Worm (Caenorhabditis elegans) whole organism, late embryonic: ENCODE measurements around the gene hsp-12.2.
A peak's percentile ranks its signal among the peaks of the same experiment; 100 is the strongest.

Source experiments
- C08G9.2 ChIP-seq: sonication (generic microtip); optimal IDR thresholded peaks from 2 replicates; lab custom pipeline; 2016; ENCODE audit warnings: mild to moderate bottlenecking, missing genetic modification characterization, moderate library complexity, missing compliant biosample characterization
- C38D4.7 ChIP-seq: fragments of 200-800 bp; sonication (Bioruptor generic); optimal IDR thresholded peaks from 2 replicates; lab custom pipeline; 2018; ENCODE audit warnings: mild to moderate bottlenecking, missing genetic modification characterization, moderate library complexity, missing compliant biosample characterization
- F13H6.1 ChIP-seq: sonication (generic microtip); optimal IDR thresholded peaks from 2 replicates; lab custom pipeline; 2016; ENCODE audit warnings: missing genetic modification characterization, missing compliant biosample characterization
- K02D7.2 ChIP-seq: sonication (generic microtip); optimal IDR thresholded peaks from 2 replicates; lab custom pipeline; 2017; ENCODE audit warnings: mild to moderate bottlenecking, missing genetic modification characterization, missing compliant biosample characterization
- T23F11.4 ChIP-seq: fragments of 200-800 bp; sonication (Bioruptor generic); optimal IDR thresholded peaks from 2 replicates; lab custom pipeline; 2018; ENCODE audit warnings: mild to moderate bottlenecking, missing genetic modification characterization, missing compliant biosample characterization
- Y22D7AL.16 ChIP-seq: sonication (generic microtip); optimal IDR thresholded peaks from 2 replicates; lab custom pipeline; 2016; ENCODE audit warnings: missing genetic modification characterization, missing compliant biosample characterization
- ama-1 ChIP-seq: fragments of 150-350 bp; optimal IDR thresholded peaks from 2 replicates; lab custom pipeline; 2014
- ceh-18 ChIP-seq: sonication (generic microtip); optimal IDR thresholded peaks from 2 replicates; lab custom pipeline; 2016; ENCODE audit warnings: missing genetic modification characterization, missing compliant biosample characterization
- ceh-19 ChIP-seq: fragments of 200-800 bp; sonication (Bioruptor generic); optimal IDR thresholded peaks from 2 replicates; lab custom pipeline; 2018; ENCODE audit warnings: mild to moderate bottlenecking, missing genetic modification characterization, missing compliant biosample characterization
- ceh-2 ChIP-seq: sonication (generic microtip); optimal IDR thresholded peaks from 2 replicates; lab custom pipeline; 2016; ENCODE audit warnings: missing genotype, missing genetic modification characterization, missing compliant biosample characterization
- ceh-24 ChIP-seq: sonication (generic microtip); optimal IDR thresholded peaks from 2 replicates; lab custom pipeline; 2016; ENCODE audit warnings: mild to moderate bottlenecking, missing genetic modification characterization, missing compliant biosample characterization
- ceh-31 ChIP-seq: sonication (generic microtip); optimal IDR thresholded peaks from 2 replicates; lab custom pipeline; 2016; ENCODE audit warnings: missing genetic modification characterization, missing compliant biosample characterization
- ceh-34 ChIP-seq: sonication (generic microtip); optimal IDR thresholded peaks from 2 replicates; lab custom pipeline; 2016; ENCODE audit warnings: mild to moderate bottlenecking, missing genetic modification characterization, missing compliant biosample characterization
- ceh-45 ChIP-seq: fragments of 200-800 bp; sonication (Bioruptor generic); IDR thresholded peaks from 2 replicates; pipeline ENCODE4 v1.3.6; 2022; ENCODE audit warnings: missing genetic modification reagents, missing genetic modification characterization, missing compliant biosample characterization
- ceh-48 ChIP-seq: sonication (generic microtip); optimal IDR thresholded peaks from 2 replicates; lab custom pipeline; 2016; ENCODE audit warnings: missing genetic modification characterization, inconsistent platforms, missing compliant biosample characterization
- dve-1 ChIP-seq: sonication (generic microtip); optimal IDR thresholded peaks from 2 replicates; lab custom pipeline; 2017; ENCODE audit warnings: antibody characterized with exemption, mild to moderate bottlenecking, missing genetic modification characterization, missing compliant biosample characterization
- elt-2 ChIP-seq: sonication (generic microtip); optimal IDR thresholded peaks from 2 replicates; lab custom pipeline; 2016; ENCODE audit warnings: missing genetic modification reagents, missing genetic modification characterization, missing compliant biosample characterization
- ets-4 ChIP-seq: sonication (generic microtip); optimal IDR thresholded peaks from 2 replicates; lab custom pipeline; 2016; ENCODE audit warnings: missing genetic modification characterization, missing compliant biosample characterization
- eyg-1 ChIP-seq: sonication (generic microtip); optimal IDR thresholded peaks from 2 replicates; lab custom pipeline; 2016; ENCODE audit warnings: missing genotype, missing genetic modification characterization, missing compliant biosample characterization
- fax-1 ChIP-seq: sonication (generic microtip); optimal IDR thresholded peaks from 2 replicates; lab custom pipeline; 2016; ENCODE audit warnings: missing genotype, missing genetic modification characterization, missing compliant biosample characterization
- hlh-30 ChIP-seq: sonication (generic microtip); optimal IDR thresholded peaks from 2 replicates; lab custom pipeline; 2017; ENCODE audit warnings: antibody characterized with exemption, missing genetic modification characterization, missing compliant biosample characterization; ENCODE audit not compliant: insufficient read depth
- madf-2 ChIP-seq: sonication (generic microtip); optimal IDR thresholded peaks from 2 replicates; lab custom pipeline; 2017; ENCODE audit warnings: missing genetic modification characterization, missing compliant biosample characterization
- nfya-1 ChIP-seq: sonication (generic microtip); optimal IDR thresholded peaks from 2 replicates; lab custom pipeline; 2017; ENCODE audit warnings: missing genetic modification characterization, mild to moderate bottlenecking, missing compliant biosample characterization, antibody characterized with exemption, moderate library complexity
- npax-4 ChIP-seq: sonication (generic microtip); optimal IDR thresholded peaks from 2 replicates; lab custom pipeline; 2016; ENCODE audit warnings: missing genetic modification characterization, missing compliant biosample characterization
- pag-3 ChIP-seq: sonication (generic microtip); optimal IDR thresholded peaks from 2 replicates; lab custom pipeline; 2016; ENCODE audit warnings: missing compliant biosample characterization, missing genetic modification characterization, borderline replicate concordance
- pax-1 ChIP-seq: fragments of 150-350 bp; optimal IDR thresholded peaks from 2 replicates; lab custom pipeline; 2014; ENCODE audit warnings: missing biosample characterization, missing genetic modification characterization
- pha-2 ChIP-seq: sonication (generic microtip); optimal IDR thresholded peaks from 2 replicates; lab custom pipeline; 2017; ENCODE audit warnings: mild to moderate bottlenecking, missing genetic modification characterization, missing compliant biosample characterization
- pros-1 ChIP-seq: fragments of 150-350 bp; optimal IDR thresholded peaks from 2 replicates; lab custom pipeline; 2014; ENCODE audit warnings: missing biosample characterization, missing genetic modification reagents, missing genetic modification characterization
- ref-2 ChIP-seq: sonication (generic microtip); optimal IDR thresholded peaks from 2 replicates; lab custom pipeline; 2016; ENCODE audit warnings: missing genetic modification characterization, missing compliant biosample characterization
- rnt-1 ChIP-seq: sonication (generic microtip); optimal IDR thresholded peaks from 2 replicates; lab custom pipeline; 2016; ENCODE audit warnings: missing genetic modification characterization, missing compliant biosample characterization
- sdc-2 ChIP-seq: sonication (generic microtip); optimal IDR thresholded peaks from 2 replicates; lab custom pipeline; 2016; ENCODE audit warnings: missing genotype, missing genetic modification characterization, missing compliant biosample characterization
- syd-9 ChIP-seq: sonication (generic microtip); optimal IDR thresholded peaks from 2 replicates; lab custom pipeline; 2016; ENCODE audit warnings: mild to moderate bottlenecking, missing genetic modification characterization, moderate library complexity, missing compliant biosample characterization
- tbx-2 ChIP-seq: sonication (generic microtip); optimal IDR thresholded peaks from 2 replicates; lab custom pipeline; 2016; ENCODE audit warnings: missing genetic modification characterization, missing compliant biosample characterization
- tbx-7 ChIP-seq: sonication (generic microtip); optimal IDR thresholded peaks from 2 replicates; lab custom pipeline; 2016; ENCODE audit warnings: missing genotype, missing genetic modification characterization, missing compliant biosample characterization
- unc-42 ChIP-seq: sonication (generic microtip); optimal IDR thresholded peaks from 2 replicates; lab custom pipeline; 2016; ENCODE audit warnings: missing genotype, missing genetic modification characterization, missing compliant biosample characterization
- unc-55 ChIP-seq: sonication (generic microtip); optimal IDR thresholded peaks from 2 replicates; lab custom pipeline; 2017; ENCODE audit warnings: missing biosample characterization, missing genetic modification reagents, missing genetic modification characterization
- ztf-16 ChIP-seq: sonication (generic microtip); optimal IDR thresholded peaks from 2 replicates; lab custom pipeline; 2017; ENCODE audit warnings: missing genetic modification characterization, missing compliant biosample characterization

hsp-12.2 gene

ce11 chrIII:8158140-8158786 is 20.4 kb downstream of the hsp-12.2 start, which contains the start of gene atg-13:
TSS of gene atg-13 (minus strand) at chrIII:8158190.
- TF ChIP-seq T23F11.4 (GFP tag; lab: Kevin White, UChicago) (no peak), pag-3 (tag; lab: Kevin White, UChicago) (no peak), nfya-1 (tag; lab: Kevin White, UChicago) (no peak), ceh-2 (tag; lab: Kevin White, UChicago) (no peak), hlh-30 (tag; lab: Kevin White, UChicago) (peak; percentile 47), Y22D7AL.16 (no peak), ceh-48 (tag; lab: Kevin White, UChicago) (peak; percentile 25), rnt-1 (tag; lab: Kevin White, UChicago) (no peak), ceh-31 (tag; lab: Kevin White, UChicago) (peak; percentile 30), tbx-7 (tag; lab: Kevin White, UChicago) (no peak), ceh-19 (GFP tag; lab: Kevin White, UChicago) (no peak), pax-1 (no peak)
- TF ChIP-seq, all 69 proteins: peak for 3

ce11 chrIII:8161238-8161637 is 23.4 kb downstream of the hsp-12.2 start, which contains the start of gene inpp-5K:
TSS of gene inpp-5K (minus strand) at chrIII:8161338.
- TF ChIP-seq C38D4.7 (GFP tag; lab: Kevin White, UChicago) (no peak), elt-2 (tag; lab: Kevin White, UChicago) (no peak), ama-1 (lab: Kevin White, UChicago) (no peak), Y22D7AL.16 (no peak), ref-2 (tag; lab: Kevin White, UChicago) (no peak), eyg-1 (tag; lab: Kevin White, UChicago) (no peak), fax-1 (no peak), ztf-16 (tag; lab: Kevin White, UChicago) (no peak), ceh-45 (GFP tag; lab: Robert Waterston, UW) (no peak)

- no peak for TF ChIP-seq tbx-2 (tag; lab: Kevin White, UChicago)
- TF ChIP-seq npax-4 (tag; lab: Kevin White, UChicago) = no peak
Observed at ce11 chrIII:8163283-8163682, 25.4 kb downstream of the hsp-12.2 start, which contains the start of gene bath-42. TSS of gene bath-42 (minus strand) at chrIII:8163383.

ce11 chrIII:8163788-8164423 is 26.0 kb downstream of the hsp-12.2 start, which contains the start of gene prp-8:
TSS of gene prp-8 (plus strand) at chrIII:8164373.
- TF ChIP-seq pha-2 (tag; lab: Kevin White, UChicago) (peak; percentile 9), ceh-31 (tag; lab: Kevin White, UChicago) (peak; percentile 80), tbx-2 (tag; lab: Kevin White, UChicago) (peak; percentile 71), tbx-7 (tag; lab: Kevin White, UChicago) (no peak), ceh-45 (GFP tag; lab: Robert Waterston, UW) (no peak), ceh-19 (GFP tag; lab: Kevin White, UChicago) (peak; percentile 18), nfya-1 (tag; lab: Kevin White, UChicago) (peak; percentile 93), C08G9.2 (tag; lab: Kevin White, UChicago) (peak; percentile 4), ceh-48 (tag; lab: Kevin White, UChicago) (peak; percentile 83), ets-4 (tag; lab: Kevin White, UChicago) (peak; percentile 11), rnt-1 (tag; lab: Kevin White, UChicago) (peak; percentile 19), ceh-24 (tag; lab: Kevin White, UChicago) (no peak), unc-42 (peak; percentile 78), K02D7.2 (tag; lab: Kevin White, UChicago) (no peak), ceh-18 (tag; lab: Kevin White, UChicago) (peak; percentile 84), unc-55 (GFP tag; lab: Kevin White, UChicago) (peak; percentile 68), madf-2 (tag; lab: Kevin White, UChicago) (peak; percentile 46), pros-1 (peak; percentile 64), F13H6.1 (tag; lab: Kevin White, UChicago) (peak; percentile 9), pax-1 (no peak), ref-2 (tag; lab: Kevin White, UChicago) (peak; percentile 65), npax-4 (tag; lab: Kevin White, UChicago) (no peak), syd-9 (tag; lab: Kevin White, UChicago) (peak; percentile 16), elt-2 (tag; lab: Kevin White, UChicago) (no peak), Y22D7AL.16 (peak; percentile 2), hlh-30 (tag; lab: Kevin White, UChicago) (peak; percentile 77), dve-1 (peak; percentile 65), sdc-2 (peak; percentile 13), ceh-2 (tag; lab: Kevin White, UChicago) (peak; percentile 6), ceh-34 (tag; lab: Kevin White, UChicago) (peak; percentile 85)
